Fruit fly (Drosophila melanogaster) whole organism, embryonic: ENCODE results near the gene ovm.

Experiments used
- Abd-B ChIP-seq: fragments of 200-800 bp; sonication (Bioruptor generic); optimal IDR thresholded peaks from 2 replicates; lab custom pipeline; 2018; ENCODE audit warnings: missing biosample characterization, mild to moderate bottlenecking, missing genetic modification characterization, moderate library complexity
- Adf1 ChIP-seq: fragments of 200-800 bp; sonication (Bioruptor generic); IDR thresholded peaks from 2 replicates; pipeline ENCODE4 v1.3.6; 2022; ENCODE audit warnings: missing biosample characterization, missing genetic modification characterization
- Aef1 ChIP-seq: fragments of 200-800 bp; sonication (Bioruptor generic); IDR thresholded peaks from 3 replicates; pipeline ENCODE4 v1.3.6; 2022; ENCODE audit warnings: missing biosample characterization, missing genetic modification characterization
- Awh ChIP-seq: fragments of 200-800 bp; sonication (Bioruptor generic); IDR thresholded peaks from 2 replicates; pipeline ENCODE4, ENCODE4 v1.3.6; 2022; ENCODE audit warnings: missing biosample characterization, missing genetic modification characterization
- CG12219 ChIP-seq: fragments of 200-800 bp; sonication (Bioruptor generic); optimal IDR thresholded peaks from 3 replicates; lab custom pipeline; 2018; ENCODE audit warnings: missing biosample characterization, mild to moderate bottlenecking, missing genetic modification characterization
- CG1233 ChIP-seq: fragments of 200-800 bp; sonication (Bioruptor generic); optimal IDR thresholded peaks from 4 replicates; lab custom pipeline; 2018; ENCODE audit warnings: missing biosample characterization, mild to moderate bottlenecking, missing genetic modification characterization
- CG14710 ChIP-seq: fragments of 200-800 bp; sonication (Bioruptor generic); optimal IDR thresholded peaks from 3 replicates; lab custom pipeline; 2019; ENCODE audit warnings: missing biosample characterization, mild to moderate bottlenecking, missing genetic modification characterization, moderate library complexity
- CG1529 ChIP-seq: fragments of 200-800 bp; sonication (Bioruptor generic); optimal IDR thresholded peaks from 3 replicates; lab custom pipeline; 2018; ENCODE audit warnings: missing biosample characterization, missing genetic modification characterization
- CG15696 ChIP-seq: fragments of 200-800 bp; sonication (Bioruptor generic); optimal IDR thresholded peaks from 2 replicates; lab custom pipeline; 2019; ENCODE audit warnings: missing biosample characterization, mild to moderate bottlenecking, missing genetic modification characterization, moderate library complexity
- CG2712 ChIP-seq: fragments of 200-800 bp; optimal IDR thresholded peaks from 3 replicates; lab custom pipeline; 2019; ENCODE audit warnings: missing biosample characterization, mild to moderate bottlenecking, missing genetic modification characterization, moderate library complexity
- CG3065 ChIP-seq: fragments of 200-800 bp; sonication (Bioruptor generic); optimal IDR thresholded peaks from 2 replicates; lab custom pipeline; 2016; ENCODE audit warnings: missing biosample characterization, missing genetic modification characterization
- CG3847 ChIP-seq: fragments of 200-800 bp; sonication (Bioruptor generic); IDR thresholded peaks from 2 replicates; pipeline ENCODE4 v1.3.6; 2022; ENCODE audit warnings: missing biosample characterization, missing genetic modification characterization
- CG8478 ChIP-seq: fragments of >200 bp; optimal IDR thresholded peaks from 2 replicates; lab custom pipeline; 2018
- CG9215 ChIP-seq: fragments of 200-800 bp; sonication (Bioruptor generic); IDR thresholded peaks from 2 replicates; pipeline ENCODE4 v1.3.6; 2022; ENCODE audit warnings: missing biosample characterization, missing genetic modification characterization
- CG9437 ChIP-seq: fragments of 200-800 bp; sonication (Bioruptor generic); optimal IDR thresholded peaks from 2 replicates; lab custom pipeline; 2018; ENCODE audit warnings: missing biosample characterization, mild to moderate bottlenecking, missing genetic modification characterization
- CG9876 ChIP-seq: fragments of 200-800 bp; sonication (Bioruptor generic); optimal IDR thresholded peaks from 2 replicates; lab custom pipeline; 2016; ENCODE audit warnings: missing biosample characterization, missing genetic modification characterization
- E2f1 ChIP-seq: fragments of 200-800 bp; sonication (Bioruptor generic); IDR thresholded peaks from 2 replicates; pipeline ENCODE4 v1.3.6; 2022; ENCODE audit warnings: missing biosample characterization, missing genetic modification characterization
- Elba2 ChIP-seq: fragments of 200-800 bp; sonication (Bioruptor generic); optimal IDR thresholded peaks from 3 replicates; lab custom pipeline; 2016; ENCODE audit warnings: missing biosample characterization, missing genetic modification characterization
- Gug ChIP-seq: fragments of 200-800 bp; sonication (Bioruptor generic); IDR thresholded peaks from 4 replicates; pipeline ENCODE4 v1.3.6; 2022; ENCODE audit warnings: missing biosample characterization, missing genetic modification characterization
- Kr ChIP-seq: fragments of 200-800 bp; sonication (Bioruptor generic); optimal IDR thresholded peaks from 2 replicates; lab custom pipeline; 2017; ENCODE audit warnings: missing biosample characterization, mild to moderate bottlenecking, missing genetic modification characterization
- Lpt ChIP-seq: fragments of >200 bp; optimal IDR thresholded peaks from 2 replicates; lab custom pipeline; 2018; ENCODE audit warnings: missing biosample characterization, missing genetic modification characterization
- Mad ChIP-seq: fragments of 200-800 bp; sonication (Bioruptor generic); optimal IDR thresholded peaks from 2 replicates; lab custom pipeline; 2016; ENCODE audit warnings: missing biosample characterization, missing genetic modification characterization
- Nf-YC ChIP-seq: fragments of 200-800 bp; optimal IDR thresholded peaks from 3 replicates; lab custom pipeline; 2019; ENCODE audit warnings: missing biosample characterization, mild to moderate bottlenecking, missing genetic modification characterization, moderate library complexity
- Scr ChIP-seq: fragments of 200-800 bp; sonication (Bioruptor generic); IDR thresholded peaks from 2 replicates; pipeline ENCODE4 v1.3.6; 2022; ENCODE audit warnings: missing biosample characterization, missing genetic modification characterization; ENCODE audit not compliant: partially characterized antibody
- Tbp ChIP-seq: fragments of >200 bp; optimal IDR thresholded peaks from 2 replicates; lab custom pipeline; 2018; ENCODE audit warnings: missing biosample characterization, missing genetic modification characterization
- Trl ChIP-seq, 3 experiments: fragments of >200 bp in 2 of 3; fragments of 200-800 bp in 1 of 3; sonication (Bioruptor generic) in 1 of 3; optimal IDR thresholded peaks; 2 replicates in 1 of 3; 3 replicates in 2 of 3; lab custom pipeline; 2016 to 2017; ENCODE audit warnings: missing biosample characterization in 1 of 3, missing genetic modification characterization in 1 of 3
- Xbp1 ChIP-seq: fragments of 200-800 bp; sonication (Bioruptor generic); optimal IDR thresholded peaks from 3 replicates; lab custom pipeline; 2016; ENCODE audit warnings: missing biosample characterization, mild to moderate bottlenecking, missing genetic modification characterization
- Xrp1 ChIP-seq: fragments of 200-800 bp; sonication (Bioruptor generic); IDR thresholded peaks from 2 replicates; pipeline ENCODE4 v1.3.6; 2022; ENCODE audit warnings: missing biosample characterization, missing genetic modification characterization
- ab ChIP-seq: fragments of 200-800 bp; sonication (Bioruptor generic); optimal IDR thresholded peaks from 2 replicates; lab custom pipeline; 2016; ENCODE audit warnings: missing biosample characterization, missing genetic modification characterization
- ara ChIP-seq: fragments of 200-800 bp; sonication (Bioruptor generic); IDR thresholded peaks from 2 replicates; pipeline ENCODE4 v1.3.6; 2022; ENCODE audit warnings: missing biosample characterization, missing genetic modification characterization
- bsh ChIP-seq, 2 experiments: fragments of 200-800 bp; sonication (Bioruptor generic); optimal IDR thresholded peaks; 2 replicates each; lab custom pipeline; 2017 to 2018; ENCODE audit warnings: mild to moderate bottlenecking in 2 of 2, missing biosample characterization in 2 of 2, missing genetic modification characterization in 2 of 2, moderate library complexity in 1 of 2
- ci ChIP-seq: fragments of 200-800 bp; sonication (Bioruptor generic); IDR thresholded peaks from 3 replicates; pipeline ENCODE4 v1.3.6; 2022; ENCODE audit warnings: missing biosample characterization, missing genetic modification characterization
- eve ChIP-seq, 2 experiments: fragments of >200 bp; optimal IDR thresholded peaks; 2 replicates each; lab custom pipeline; 2017; ENCODE audit warnings: missing biosample characterization in 2 of 2, missing genetic modification characterization in 2 of 2
- eyg ChIP-seq: fragments of 200-800 bp; sonication (Bioruptor generic); optimal IDR thresholded peaks from 3 replicates; lab custom pipeline; 2016; ENCODE audit warnings: missing biosample characterization, missing genetic modification characterization
- gsb-n ChIP-seq: fragments of 200-800 bp; sonication (Bioruptor generic); optimal IDR thresholded peaks from 3 replicates; lab custom pipeline; 2018; ENCODE audit warnings: missing biosample characterization, mild to moderate bottlenecking, missing genetic modification characterization
- h ChIP-seq: fragments of >200 bp; optimal IDR thresholded peaks from 2 replicates; lab custom pipeline; 2017
- ind ChIP-seq: fragments of 200-800 bp; sonication (Bioruptor generic); optimal IDR thresholded peaks from 3 replicates; lab custom pipeline; 2016; ENCODE audit warnings: missing biosample characterization, missing genetic modification characterization
- inv ChIP-seq: fragments of 200-800 bp; sonication (Bioruptor generic); IDR thresholded peaks from 2 replicates; pipeline ENCODE4 v1.3.6; 2022; ENCODE audit warnings: missing biosample characterization, missing genetic modification characterization; ENCODE audit not compliant: partially characterized antibody
- ken ChIP-seq: fragments of 200-800 bp; sonication (Bioruptor generic); IDR thresholded peaks from 3 replicates; pipeline ENCODE4 v1.3.6; 2022; ENCODE audit warnings: missing biosample characterization, missing genetic modification characterization
- kni ChIP-seq: fragments of 200-800 bp; sonication (Bioruptor generic); optimal IDR thresholded peaks from 3 replicates; lab custom pipeline; 2017; ENCODE audit warnings: mild to moderate bottlenecking, missing biosample characterization, missing genetic modification reagents, missing genetic modification characterization
- lov ChIP-seq, 2 experiments: fragments of 200-800 bp in 1 of 2; fragments of >200 bp in 1 of 2; sonication (Bioruptor generic) in 1 of 2; IDR thresholded peaks in 1 of 2; optimal IDR thresholded peaks in 1 of 2; 2 replicates in 1 of 2; 3 replicates in 1 of 2; pipeline versions ENCODE4 v1.3.6 to Lab custom; 2017 to 2022; ENCODE audit warnings: missing biosample characterization in 1 of 2, missing genetic modification characterization in 1 of 2
- mam ChIP-seq: fragments of 200-800 bp; sonication (Bioruptor generic); optimal IDR thresholded peaks from 3 replicates; lab custom pipeline; 2016; ENCODE audit warnings: missing biosample characterization, missing genetic modification characterization
- nmo ChIP-seq: fragments of 200-800 bp; sonication (Bioruptor generic); optimal IDR thresholded peaks from 2 replicates; lab custom pipeline; 2018; ENCODE audit warnings: missing biosample characterization, mild to moderate bottlenecking, missing genetic modification characterization, moderate library complexity
- pb ChIP-seq: fragments of 200-800 bp; sonication (Bioruptor generic); optimal IDR thresholded peaks from 3 replicates; lab custom pipeline; 2016; ENCODE audit warnings: missing biosample characterization, missing genetic modification characterization
- pfk ChIP-seq: fragments of 200-800 bp; sonication (Bioruptor generic); optimal IDR thresholded peaks from 2 replicates; lab custom pipeline; 2018; ENCODE audit warnings: missing biosample characterization, mild to moderate bottlenecking, missing genetic modification characterization, moderate library complexity
- pita ChIP-seq: fragments of 200-800 bp; sonication (Bioruptor generic); optimal IDR thresholded peaks from 2 replicates; lab custom pipeline; 2017; ENCODE audit warnings: missing biosample characterization, mild to moderate bottlenecking, missing genetic modification characterization
- psq ChIP-seq: fragments of 200-800 bp; sonication (Bioruptor generic); optimal IDR thresholded peaks from 2 replicates; lab custom pipeline; 2017; ENCODE audit warnings: missing biosample characterization, missing genetic modification characterization
- tna ChIP-seq: fragments of 200-800 bp; sonication (Bioruptor generic); IDR thresholded peaks from 2 replicates; pipeline ENCODE4 v1.3.6; 2022; ENCODE audit warnings: missing biosample characterization, missing genetic modification characterization; ENCODE audit not compliant: partially characterized antibody
- twi ChIP-seq: fragments of 200-800 bp; optimal IDR thresholded peaks from 2 replicates; lab custom pipeline; 2019; ENCODE audit warnings: missing biosample characterization, mild to moderate bottlenecking, missing genetic modification characterization, moderate library complexity
- unc-4 ChIP-seq: fragments of 200-800 bp; sonication (Bioruptor generic); IDR thresholded peaks from 2 replicates; pipeline ENCODE4 v1.3.6; 2022; ENCODE audit warnings: missing biosample characterization, missing genetic modification characterization; ENCODE audit not compliant: partially characterized antibody
- wor ChIP-seq: fragments of 200-800 bp; sonication (Bioruptor generic); IDR thresholded peaks from 2 replicates; pipeline ENCODE4 v1.3.6; 2022; ENCODE audit warnings: missing biosample characterization, missing genetic modification characterization
- zen2 ChIP-seq: fragments of 200-800 bp; sonication (Bioruptor generic); IDR thresholded peaks from 3 replicates; pipeline ENCODE4 v1.3.6; 2022; ENCODE audit warnings: missing biosample characterization, missing genetic modification characterization; ENCODE audit not compliant: partially characterized antibody

The ovm gene

DNA sequence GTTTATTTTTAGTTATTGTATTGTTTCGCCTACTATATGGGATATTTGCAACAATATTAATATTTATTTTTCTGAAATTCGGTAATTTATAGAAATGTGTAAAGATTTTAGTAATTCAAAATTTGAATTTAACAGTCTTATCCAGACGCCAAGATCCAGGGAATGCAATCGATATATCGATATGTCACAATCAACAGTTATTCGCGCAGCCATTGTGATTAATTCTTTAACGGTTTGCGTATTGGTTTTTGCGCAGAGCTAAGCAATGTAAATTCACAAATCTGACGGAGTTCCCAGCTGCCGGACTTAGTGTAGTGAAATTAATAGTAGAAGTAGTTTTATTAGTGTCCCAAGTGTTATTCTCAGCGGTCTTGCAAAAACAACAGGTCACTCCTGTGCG lies 26.4 kb downstream of the ovm start, which contains the start of gene ND-15 (continued):
- TF ChIP-seq twi (tag; lab: Kevin White, UChicago) (no peak), Adf1 (GFP tag; lab: Robert Waterston, UW) (no peak), CG8478 (no peak), inv (GFP tag; lab: Robert Waterston, UW) (peak; percentile 78), E2f1 (GFP tag; lab: Robert Waterston, UW) (no peak), kni (GFP tag; lab: Kevin White, UChicago) (no peak), Aef1 (GFP tag; lab: Robert Waterston, UW) (no peak), pb (no peak), gsb-n (no peak), Xbp1 (GFP tag; lab: Kevin White, UChicago) (no peak), Tbp (GFP tag; lab: Kevin White, UChicago) (no peak), tna (GFP tag; lab: Robert Waterston, UW) (peak; percentile 70), Mad (GFP tag; lab: Kevin White, UChicago) (no peak), Trl (optimal IDR thresholded peaks at IDR 0.05; lab: Kevin White, UChicago) (no peak), Trl (GFP tag; optimal IDR thresholded peaks at IDR 0.05; lab: Kevin White, UChicago) (no peak), CG3065 (GFP tag; lab: Kevin White, UChicago) (no peak), unc-4 (GFP tag; lab: Robert Waterston, UW) (peak; percentile 80), CG9437 (no peak), Kr (GFP tag; lab: Kevin White, UChicago) (no peak), CG14710 (tag; lab: Kevin White, UChicago) (peak; percentile 14), Abd-B (GFP tag; lab: Kevin White, UChicago) (no peak), CG2712 (tag; lab: Kevin White, UChicago) (peak; percentile 30), ind (no peak), wor (GFP tag; lab: Robert Waterston, UW) (no peak), CG12219 (no peak), h (lab: Kevin White, UChicago) (no peak), Awh (no peak), eve (GFP tag; optimal IDR thresholded peaks at IDR 0.05; lab: Kevin White, UChicago) (no peak), ci (no peak), pfk (no peak), CG1233 (GFP tag; lab: Kevin White, UChicago) (no peak), nmo (GFP tag; lab: Kevin White, UChicago) (no peak), lov (optimal IDR thresholded peaks at IDR 0.05; lab: Kevin White, UChicago) (no peak), lov (GFP tag; IDR thresholded peaks at IDR 0.05; lab: Robert Waterston, UW) (no peak), CG3847 (GFP tag; lab: Robert Waterston, UW) (no peak), eyg (GFP tag; lab: Kevin White, UChicago) (no peak), Gug (GFP tag; lab: Robert Waterston, UW) (no peak), ab (GFP tag; lab: Kevin White, UChicago) (no peak), CG9215 (no peak), Lpt (no peak), pita (GFP tag; lab: Kevin White, UChicago) (no peak), CG9876 (GFP tag; lab: Kevin White, UChicago) (no peak), psq (no peak), mam (GFP tag; lab: Kevin White, UChicago) (no peak), bsh (GFP tag; optimal IDR thresholded peaks at IDR 0.05; lab: Kevin White, UChicago) (no peak), Elba2 (GFP tag; lab: Kevin White, UChicago) (no peak), zen2 (GFP tag; lab: Robert Waterston, UW) (peak; percentile 46; the same call in 1 of the 3 replicates), Scr (GFP tag; lab: Robert Waterston, UW) (peak; percentile 80), Xrp1 (no peak), CG15696 (tag; lab: Kevin White, UChicago) (no peak), Nf-YC (tag; lab: Kevin White, UChicago) (no peak), ara (GFP tag; lab: Robert Waterston, UW) (no peak), CG1529 (GFP tag; lab: Kevin White, UChicago) (no peak), ken (GFP tag; lab: Robert Waterston, UW) (no peak)
